Fruit fly (Drosophila melanogaster) whole organism, embryonic: ENCODE results near the gene CG5516.

ENCODE experiments used
- Adf1 ChIP-seq: fragments of 200-800 bp; sonication (Bioruptor generic); IDR thresholded peaks from 2 replicates; pipeline ENCODE4 v1.3.6; 2022; ENCODE audit warnings: missing biosample characterization, missing genetic modification characterization
- CG10959 ChIP-seq: fragments of 200-800 bp; sonication (Bioruptor generic); IDR thresholded peaks from 2 replicates; pipeline ENCODE4 v1.3.6; 2022; ENCODE audit warnings: missing biosample characterization, missing genetic modification characterization
- CG11560 ChIP-seq: fragments of 200-800 bp; sonication (Bioruptor generic); IDR thresholded peaks from 3 replicates; pipeline ENCODE4 v1.3.6; 2022; ENCODE audit warnings: missing biosample characterization, missing genetic modification characterization
- CG13424 ChIP-seq: fragments of 200-800 bp; sonication (Bioruptor generic); optimal IDR thresholded peaks from 2 replicates; lab custom pipeline; 2019; ENCODE audit warnings: missing biosample characterization, mild to moderate bottlenecking, missing genetic modification characterization, moderate library complexity
- CG13775 ChIP-seq: fragments of 200-800 bp; sonication (Bioruptor generic); optimal IDR thresholded peaks from 3 replicates; lab custom pipeline; 2017; ENCODE audit warnings: missing biosample characterization, mild to moderate bottlenecking, missing genetic modification characterization
- CG15269 ChIP-seq: fragments of 200-800 bp; sonication (Bioruptor generic); optimal IDR thresholded peaks from 2 replicates; lab custom pipeline; 2018; ENCODE audit warnings: missing biosample characterization, mild to moderate bottlenecking, missing genetic modification characterization, moderate library complexity
- CG15514 ChIP-seq: fragments of 200-800 bp; sonication (Bioruptor generic); optimal IDR thresholded peaks from 3 replicates; lab custom pipeline; 2017; ENCODE audit warnings: missing biosample characterization, missing genetic modification characterization, mild to moderate bottlenecking, moderate library complexity, missing genetic modification reagents
- CG16863 ChIP-seq: fragments of 200-800 bp; sonication (Bioruptor generic); optimal IDR thresholded peaks from 3 replicates; lab custom pipeline; 2016; ENCODE audit warnings: missing biosample characterization, missing genetic modification characterization
- CG18476 ChIP-seq: fragments of 200-800 bp; sonication (Bioruptor generic); optimal IDR thresholded peaks from 2 replicates; lab custom pipeline; 2016; ENCODE audit warnings: missing biosample characterization, mild to moderate bottlenecking, missing genetic modification characterization
- CG2889 ChIP-seq: fragments of 200-800 bp; sonication (Bioruptor generic); IDR thresholded peaks from 3 replicates; pipeline ENCODE4 v1.3.6; 2022; ENCODE audit warnings: missing biosample characterization, missing genetic modification characterization
- CG32767 ChIP-seq: fragments of 200-800 bp; sonication (Bioruptor generic); IDR thresholded peaks from 2 replicates; pipeline ENCODE4 v1.3.6; 2022; ENCODE audit warnings: missing biosample characterization, missing genetic modification characterization
- CG43689 ChIP-seq: fragments of 200-800 bp; sonication (Bioruptor generic); IDR thresholded peaks from 2 replicates; pipeline ENCODE4 v1.3.6; 2022; ENCODE audit warnings: missing biosample characterization, missing genetic modification characterization
- CG6254 ChIP-seq: fragments of 200-800 bp; sonication (Bioruptor generic); optimal IDR thresholded peaks from 3 replicates; lab custom pipeline; 2017; ENCODE audit warnings: mild to moderate bottlenecking, missing biosample characterization, missing genetic modification reagents, missing genetic modification characterization
- CG6765 ChIP-seq: fragments of 200-800 bp; sonication (Bioruptor generic); optimal IDR thresholded peaks from 3 replicates; lab custom pipeline; 2017; ENCODE audit warnings: missing biosample characterization, mild to moderate bottlenecking, missing genetic modification characterization
- CG6813 ChIP-seq: fragments of 200-800 bp; sonication (Bioruptor generic); optimal IDR thresholded peaks from 2 replicates; lab custom pipeline; 2017; ENCODE audit warnings: missing biosample characterization, missing genetic modification characterization, mild to moderate bottlenecking, moderate library complexity, missing genetic modification reagents
- CG7928 ChIP-seq: fragments of 200-800 bp; sonication (Bioruptor generic); optimal IDR thresholded peaks from 2 replicates; lab custom pipeline; 2017; ENCODE audit warnings: missing biosample characterization, mild to moderate bottlenecking, missing genetic modification characterization
- CG9609 ChIP-seq: fragments of 200-800 bp; sonication (Bioruptor generic); optimal IDR thresholded peaks from 3 replicates; lab custom pipeline; 2016; ENCODE audit warnings: missing biosample characterization, missing genetic modification characterization
- CG9797 ChIP-seq: fragments of 200-800 bp; sonication (Bioruptor generic); optimal IDR thresholded peaks from 3 replicates; lab custom pipeline; 2018; ENCODE audit warnings: missing biosample characterization, mild to moderate bottlenecking, missing genetic modification characterization
- Camta ChIP-seq: fragments of 200-800 bp; sonication (Bioruptor generic); optimal IDR thresholded peaks from 2 replicates; lab custom pipeline; 2016; ENCODE audit warnings: missing biosample characterization, missing genetic modification characterization
- Fer3 ChIP-seq: fragments of 200-800 bp; sonication (Bioruptor generic); optimal IDR thresholded peaks from 2 replicates; lab custom pipeline; 2018; ENCODE audit warnings: missing biosample characterization, mild to moderate bottlenecking, missing genetic modification characterization, moderate library complexity
- HmgD ChIP-seq: fragments of 200-800 bp; sonication (Bioruptor generic); optimal IDR thresholded peaks from 3 replicates; lab custom pipeline; 2016; ENCODE audit warnings: missing biosample characterization, missing genetic modification characterization
- Max ChIP-seq: fragments of 200-800 bp; sonication (Bioruptor generic); optimal IDR thresholded peaks from 2 replicates; lab custom pipeline; 2016; ENCODE audit warnings: missing biosample characterization, mild to moderate bottlenecking, missing genetic modification characterization
- Mrtf ChIP-seq: fragments of 200-800 bp; sonication (Bioruptor generic); IDR thresholded peaks from 3 replicates; pipeline ENCODE4 v1.3.6; 2022; ENCODE audit warnings: missing biosample characterization, missing genetic modification characterization
- NC2β ChIP-seq: fragments of 200-800 bp; sonication (Bioruptor generic); optimal IDR thresholded peaks from 2 replicates; lab custom pipeline; 2016; ENCODE audit warnings: missing biosample characterization, missing genetic modification characterization
- Stat92E ChIP-seq, 3 experiments: fragments of >200 bp in 2 of 3; fragments of 200-800 bp in 1 of 3; sonication (Bioruptor generic) in 1 of 3; optimal IDR thresholded peaks; 2 replicates each; lab custom pipeline; 2017 to 2019; ENCODE audit warnings: missing biosample characterization in 3 of 3, missing genetic modification characterization in 3 of 3, mild to moderate bottlenecking in 1 of 3, moderate library complexity in 1 of 3
- Xbp1 ChIP-seq: fragments of 200-800 bp; sonication (Bioruptor generic); optimal IDR thresholded peaks from 3 replicates; lab custom pipeline; 2016; ENCODE audit warnings: missing biosample characterization, mild to moderate bottlenecking, missing genetic modification characterization
- al ChIP-seq: fragments of 200-800 bp; sonication (Bioruptor generic); IDR thresholded peaks from 2 replicates; pipeline ENCODE4 v1.3.6; 2022; ENCODE audit warnings: missing biosample characterization, missing genetic modification characterization
- ap ChIP-seq: fragments of 200-800 bp; sonication (Bioruptor generic); IDR thresholded peaks from 2 replicates; pipeline ENCODE4 v1.3.6; 2022; ENCODE audit warnings: missing biosample characterization, missing genetic modification characterization
- ato ChIP-seq: fragments of 200-800 bp; sonication (Bioruptor generic); IDR thresholded peaks from 2 replicates; pipeline ENCODE4 v1.3.6; 2022; ENCODE audit warnings: missing biosample characterization, missing genetic modification characterization; ENCODE audit not compliant: partially characterized antibody
- bowl ChIP-seq: fragments of 200-800 bp; sonication (Bioruptor generic); IDR thresholded peaks from 2 replicates; pipeline ENCODE4 v1.3.6; 2022; ENCODE audit warnings: missing biosample characterization, missing genetic modification characterization
- corto ChIP-seq: fragments of 200-800 bp; sonication (Bioruptor generic); optimal IDR thresholded peaks from 2 replicates; lab custom pipeline; 2016; ENCODE audit warnings: missing biosample characterization, mild to moderate bottlenecking, missing genetic modification characterization, moderate library complexity
- dmrt99B ChIP-seq: fragments of 200-800 bp; sonication (Bioruptor generic); optimal IDR thresholded peaks from 2 replicates; lab custom pipeline; 2018; ENCODE audit warnings: missing biosample characterization, mild to moderate bottlenecking, missing genetic modification characterization, moderate library complexity
- dysf ChIP-seq: fragments of 200-800 bp; sonication (Bioruptor generic); IDR thresholded peaks from 3 replicates; pipeline ENCODE4 v1.3.6; 2022; ENCODE audit warnings: missing biosample characterization, missing genetic modification characterization
- ems ChIP-seq: fragments of 200-800 bp; sonication (Bioruptor generic); optimal IDR thresholded peaks from 3 replicates; lab custom pipeline; 2016; ENCODE audit warnings: missing biosample characterization, missing genetic modification characterization
- fru ChIP-seq: fragments of >200 bp; optimal IDR thresholded peaks from 2 replicates; lab custom pipeline; 2017
- fu2 ChIP-seq: fragments of 200-800 bp; sonication (Bioruptor generic); optimal IDR thresholded peaks from 2 replicates; lab custom pipeline; 2016; ENCODE audit warnings: missing biosample characterization, missing genetic modification characterization
- klu ChIP-seq: fragments of 200-800 bp; sonication (Bioruptor generic); IDR thresholded peaks from 2 replicates; pipeline ENCODE4 v1.3.6; 2022; ENCODE audit warnings: missing biosample characterization, missing genetic modification characterization
- knrl ChIP-seq: fragments of 200-800 bp; sonication (Bioruptor generic); IDR thresholded peaks from 3 replicates; pipeline ENCODE4 v1.3.6; 2022; ENCODE audit warnings: missing biosample characterization, missing genetic modification characterization; ENCODE audit not compliant: partially characterized antibody
- lola ChIP-seq, 3 experiments: fragments of >200 bp in 2 of 3; fragments of 200-800 bp in 1 of 3; sonication (Bioruptor generic) in 1 of 3; optimal IDR thresholded peaks; 2 replicates each; lab custom pipeline; 2017 to 2019; ENCODE audit warnings: missing biosample characterization in 3 of 3, missing genetic modification characterization in 3 of 3, mild to moderate bottlenecking in 1 of 3, moderate library complexity in 1 of 3
- nerfin-1 ChIP-seq: fragments of 200-800 bp; sonication (Bioruptor generic); optimal IDR thresholded peaks from 3 replicates; lab custom pipeline; 2019; ENCODE audit warnings: missing biosample characterization, mild to moderate bottlenecking, missing genetic modification characterization, moderate library complexity
- nom ChIP-seq: fragments of 200-800 bp; sonication (Bioruptor generic); optimal IDR thresholded peaks from 2 replicates; lab custom pipeline; 2017; ENCODE audit warnings: missing biosample characterization, missing genetic modification characterization, mild to moderate bottlenecking, moderate library complexity, missing genetic modification reagents
- onecut ChIP-seq: fragments of 200-800 bp; sonication (Bioruptor generic); IDR thresholded peaks from 2 replicates; pipeline ENCODE4 v1.3.6; 2022; ENCODE audit warnings: missing biosample characterization, missing genetic modification characterization
- pzg ChIP-seq: fragments of 200-800 bp; sonication (Bioruptor generic); optimal IDR thresholded peaks from 3 replicates; lab custom pipeline; 2018; ENCODE audit warnings: missing biosample characterization, mild to moderate bottlenecking, missing genetic modification characterization, moderate library complexity
- ro ChIP-seq: fragments of 200-800 bp; sonication (Bioruptor generic); IDR thresholded peaks from 2 replicates; pipeline ENCODE4 v1.3.6; 2022; ENCODE audit warnings: missing biosample characterization, missing genetic modification characterization
- sna ChIP-seq: fragments of 200-800 bp; sonication (Bioruptor generic); IDR thresholded peaks from 2 replicates; pipeline ENCODE4 v1.3.6; 2022; ENCODE audit warnings: missing biosample characterization, missing genetic modification characterization; ENCODE audit not compliant: partially characterized antibody
- stc ChIP-seq: fragments of 200-800 bp; sonication (Bioruptor generic); IDR thresholded peaks from 2 replicates; pipeline ENCODE4 v1.3.6; 2022; ENCODE audit warnings: missing biosample characterization, missing genetic modification characterization
- tna ChIP-seq: fragments of 200-800 bp; sonication (Bioruptor generic); IDR thresholded peaks from 2 replicates; pipeline ENCODE4 v1.3.6; 2022; ENCODE audit warnings: missing biosample characterization, missing genetic modification characterization; ENCODE audit not compliant: partially characterized antibody
- tup ChIP-seq: fragments of 200-800 bp; sonication (Bioruptor generic); optimal IDR thresholded peaks from 2 replicates; lab custom pipeline; 2016; ENCODE audit warnings: missing biosample characterization, mild to moderate bottlenecking, missing genetic modification characterization, moderate library complexity
- unc-4 ChIP-seq: fragments of 200-800 bp; sonication (Bioruptor generic); IDR thresholded peaks from 2 replicates; pipeline ENCODE4 v1.3.6; 2022; ENCODE audit warnings: missing biosample characterization, missing genetic modification characterization; ENCODE audit not compliant: partially characterized antibody
- wdn ChIP-seq: fragments of 200-800 bp; sonication (Bioruptor generic); IDR thresholded peaks from 2 replicates; pipeline ENCODE4 v1.3.6; 2022; ENCODE audit warnings: missing biosample characterization, missing genetic modification characterization
- zen2 ChIP-seq: fragments of 200-800 bp; sonication (Bioruptor generic); IDR thresholded peaks from 3 replicates; pipeline ENCODE4 v1.3.6; 2022; ENCODE audit warnings: missing biosample characterization, missing genetic modification characterization; ENCODE audit not compliant: partially characterized antibody

The CG5516 gene

dm6 chr3R:15934952-15935351 lies 28.7 kb upstream of the CG5516 start, which contains the start of gene Sap47 (continued):
- TF ChIP-seq knrl (GFP tag; lab: Robert Waterston, UW) = peak; percentile 77
- no peak for TF ChIP-seq lola (GFP tag; optimal IDR thresholded peaks at IDR 0.05; lab: Kevin White, UChicago)
- peak; percentile 80 for TF ChIP-seq pzg
- peak; percentile 87 for TF ChIP-seq nerfin-1
- peak; percentile 79 for TF ChIP-seq zen2 (GFP tag; lab: Robert Waterston, UW)
- TF ChIP-seq fu2 = no peak
- no peak for TF ChIP-seq corto
- TF ChIP-seq bowl (GFP tag; lab: Robert Waterston, UW) = no peak
- TF ChIP-seq stc (GFP tag; lab: Robert Waterston, UW) = no peak; the same call in 1 of the 2 replicates
- TF ChIP-seq ato (GFP tag; lab: Robert Waterston, UW) = peak; percentile 80
- TF ChIP-seq CG6813 (GFP tag; lab: Kevin White, UChicago) = no peak
- peak; percentile 14 for TF ChIP-seq CG13424 (tag; lab: Kevin White, UChicago)
- no peak for TF ChIP-seq ap (GFP tag; lab: Robert Waterston, UW)
- TF ChIP-seq fru (lab: Kevin White, UChicago) = no peak
- no peak for TF ChIP-seq Mrtf (GFP tag; lab: Robert Waterston, UW)
- no peak for TF ChIP-seq CG9609 (GFP tag; lab: Kevin White, UChicago)
- no peak for TF ChIP-seq CG13775
- no peak for TF ChIP-seq Camta (GFP tag; lab: Kevin White, UChicago)
- TF ChIP-seq HmgD (GFP tag; lab: Kevin White, UChicago) = peak; percentile 13
- peak; percentile 80 for TF ChIP-seq onecut (GFP tag; lab: Robert Waterston, UW)
- peak; percentile 71 for TF ChIP-seq sna
- TF ChIP-seq CG6254 (GFP tag; lab: Kevin White, UChicago) = no peak
- no peak for TF ChIP-seq Stat92E (GFP tag; optimal IDR thresholded peaks at IDR 0.05; lab: Kevin White, UChicago)
- no peak for TF ChIP-seq CG15269 (tag; lab: Kevin White, UChicago)
- TF ChIP-seq ems (GFP tag; lab: Kevin White, UChicago) = no peak
- TF ChIP-seq Adf1 (GFP tag; lab: Robert Waterston, UW) = peak; percentile 39; the same call in 1 of the 2 replicates
- no peak for TF ChIP-seq Max (GFP tag; lab: Kevin White, UChicago)
- no peak for TF ChIP-seq nom (GFP tag; lab: Kevin White, UChicago)
- TF ChIP-seq dmrt99B (tag; lab: Kevin White, UChicago) = no peak
- TF ChIP-seq CG32767 (GFP tag; lab: Robert Waterston, UW) = no peak
- no peak for TF ChIP-seq Fer3
- TF ChIP-seq CG9797 (GFP tag; lab: Kevin White, UChicago) = no peak
- TF ChIP-seq tna (GFP tag; lab: Robert Waterston, UW) = peak; percentile 66
- TF ChIP-seq NC2β (GFP tag; lab: Kevin White, UChicago) = no peak
- no peak for TF ChIP-seq klu (GFP tag; lab: Robert Waterston, UW)
- peak; percentile 48 for TF ChIP-seq CG15514 (GFP tag; lab: Kevin White, UChicago)
- no peak for TF ChIP-seq wdn
- no peak for TF ChIP-seq CG10959
- TF ChIP-seq ro (GFP tag; lab: Robert Waterston, UW) = no peak
- no peak for TF ChIP-seq CG2889
- no peak for TF ChIP-seq CG18476 (GFP tag; lab: Kevin White, UChicago)
- TF ChIP-seq CG43689 (GFP tag; lab: Robert Waterston, UW) = no peak
- TF ChIP-seq CG16863 = no peak
- TF ChIP-seq al (GFP tag; lab: Robert Waterston, UW) = no peak
- no peak for TF ChIP-seq CG7928 (GFP tag; lab: Kevin White, UChicago)
- peak; percentile 84 for TF ChIP-seq unc-4 (GFP tag; lab: Robert Waterston, UW)
- no peak for TF ChIP-seq CG11560
- no peak for TF ChIP-seq dysf (GFP tag; lab: Robert Waterston, UW)
- TF ChIP-seq tup (GFP tag; lab: Kevin White, UChicago) = no peak
- no peak for TF ChIP-seq CG6765 (GFP tag; lab: Kevin White, UChicago)
- no peak for TF ChIP-seq Xbp1
